Worm (Caenorhabditis elegans) whole organism, young adult: ENCODE measurements around the gene fbxo-11.2.

Source experiments
- B0019.2 ChIP-seq: fragments of 200-800 bp; sonication (Bioruptor generic); conservative IDR thresholded peaks from 2 replicates; pipeline ENCODE4 v1.3.6; 2022; ENCODE audit warnings: missing genetic modification reagents, missing genetic modification characterization, missing compliant biosample characterization
- B0035.1 ChIP-seq: sonication (generic microtip); optimal IDR thresholded peaks from 2 replicates; lab custom pipeline; 2016; ENCODE audit warnings: missing genetic modification characterization, mild to moderate bottlenecking, missing compliant biosample characterization, missing genotype, missing genetic modification reagents
- C17E4.6 ChIP-seq: fragments of 200-800 bp; sonication (Bioruptor generic); IDR thresholded peaks from 2 replicates; pipeline ENCODE4 v1.3.6; 2022; ENCODE audit warnings: missing genetic modification reagents, missing genetic modification characterization, missing compliant biosample characterization
- F37B4.10 ChIP-seq: fragments of 200-800 bp; sonication (Bioruptor generic); IDR thresholded peaks from 2 replicates; pipeline ENCODE4 v1.3.6; 2022; ENCODE audit warnings: missing genetic modification characterization, missing compliant biosample characterization
- F49E8.2 ChIP-seq: sonication (generic microtip); optimal IDR thresholded peaks from 3 replicates; lab custom pipeline; 2017; ENCODE audit warnings: missing genetic modification characterization, mild to moderate bottlenecking, missing compliant biosample characterization, antibody characterized with exemption, moderate library complexity; ENCODE audit not compliant: insufficient read depth
- F57C9.4 ChIP-seq: sonication (generic microtip); optimal IDR thresholded peaks from 2 replicates; lab custom pipeline; 2017; ENCODE audit warnings: mild to moderate bottlenecking, missing genetic modification characterization, missing compliant biosample characterization
- K11D2.4 ChIP-seq: fragments of 200-800 bp; sonication (Bioruptor generic); IDR thresholded peaks from 2 replicates; pipeline ENCODE4 v1.3.6; 2022; ENCODE audit warnings: missing genetic modification reagents, missing genetic modification characterization, missing compliant biosample characterization
- K12H6.12 ChIP-seq: fragments of 200-800 bp; sonication (Bioruptor generic); optimal IDR thresholded peaks from 2 replicates; lab custom pipeline; 2018; ENCODE audit warnings: mild to moderate bottlenecking, missing genetic modification characterization, missing compliant biosample characterization
- T07F8.4 ChIP-seq: sonication (generic microtip); optimal IDR thresholded peaks from 2 replicates; lab custom pipeline; 2016; ENCODE audit warnings: mild to moderate bottlenecking, missing genetic modification characterization, moderate library complexity, missing compliant biosample characterization
- Y53F4B.3 ChIP-seq: fragments of 200-800 bp; sonication (Bioruptor generic); IDR thresholded peaks from 2 replicates; pipeline ENCODE4 v1.3.6; 2022; ENCODE audit warnings: missing genetic modification reagents, missing genetic modification characterization, missing compliant biosample characterization
- Y53G8AR.9 ChIP-seq: fragments of 200-800 bp; sonication (Bioruptor generic); conservative IDR thresholded peaks from 2 replicates; pipeline ENCODE4 v1.3.6; 2022; ENCODE audit warnings: missing genetic modification reagents, missing genetic modification characterization, missing compliant biosample characterization
- Y67H2A.10 ChIP-seq: fragments of 200-800 bp; sonication (Bioruptor generic); conservative IDR thresholded peaks from 2 replicates; pipeline ENCODE4 v1.3.6; 2022; ENCODE audit warnings: missing genetic modification reagents, missing genetic modification characterization, missing compliant biosample characterization
- Y79H2A.3 ChIP-seq: fragments of 200-800 bp; sonication (Bioruptor generic); conservative IDR thresholded peaks from 2 replicates; pipeline ENCODE4 v1.3.6; 2022; ENCODE audit warnings: missing genetic modification reagents, missing genetic modification characterization, missing compliant biosample characterization
- aptf-3 ChIP-seq: fragments of 200-800 bp; sonication (Bioruptor generic); IDR thresholded peaks from 2 replicates; pipeline ENCODE4 v1.3.6; 2022; ENCODE audit warnings: missing genetic modification characterization, missing compliant biosample characterization
- atf-7 ChIP-seq: sonication (generic microtip); optimal IDR thresholded peaks from 2 replicates; lab custom pipeline; 2017; ENCODE audit warnings: mild to moderate bottlenecking, missing genetic modification characterization, missing compliant biosample characterization
- attf-3 ChIP-seq: fragments of 200-800 bp; sonication (Bioruptor generic); conservative IDR thresholded peaks from 2 replicates; pipeline ENCODE4 v1.3.6; 2022; ENCODE audit warnings: missing genetic modification reagents, missing genetic modification characterization, missing compliant biosample characterization
- bed-1 ChIP-seq: fragments of 200-800 bp; sonication (Bioruptor generic); IDR thresholded peaks from 2 replicates; pipeline ENCODE4 v1.3.6; 2022; ENCODE audit warnings: missing genetic modification reagents, missing genetic modification characterization, missing compliant biosample characterization
- ccch-3 ChIP-seq: fragments of 200-800 bp; sonication (Bioruptor generic); optimal IDR thresholded peaks from 2 replicates; lab custom pipeline; 2018; ENCODE audit warnings: mild to moderate bottlenecking, missing genetic modification characterization, missing compliant biosample characterization
- ceh-100 ChIP-seq: fragments of 200-800 bp; sonication (Bioruptor generic); IDR thresholded peaks from 2 replicates; pipeline ENCODE4 v1.3.6; 2022; ENCODE audit warnings: missing genetic modification reagents, missing genetic modification characterization, missing compliant biosample characterization
- ceh-27 ChIP-seq: fragments of 200-800 bp; sonication (Bioruptor generic); optimal IDR thresholded peaks from 2 replicates; lab custom pipeline; 2018; ENCODE audit warnings: mild to moderate bottlenecking, missing genetic modification characterization, moderate library complexity, missing compliant biosample characterization
- ceh-40 ChIP-seq: fragments of 200-800 bp; sonication (Bioruptor generic); IDR thresholded peaks from 2 replicates; pipeline ENCODE4 v1.3.6; 2022; ENCODE audit warnings: missing genetic modification characterization, missing compliant biosample characterization
- ceh-79 ChIP-seq: sonication (generic microtip); optimal IDR thresholded peaks from 2 replicates; lab custom pipeline; 2017; ENCODE audit warnings: mild to moderate bottlenecking, missing genetic modification characterization, missing compliant biosample characterization
- chd-7 ChIP-seq: sonication (generic microtip); optimal IDR thresholded peaks from 2 replicates; lab custom pipeline; 2016; ENCODE audit warnings: mild to moderate bottlenecking, missing genetic modification characterization, moderate library complexity, missing compliant biosample characterization
- dpl-1 ChIP-seq: fragments of 150-350 bp; optimal IDR thresholded peaks from 2 replicates; lab custom pipeline; 2014; ENCODE audit warnings: missing biosample characterization, missing genetic modification reagents, missing genetic modification characterization
- ekl-4 ChIP-seq: fragments of 200-800 bp; sonication (Bioruptor generic); IDR thresholded peaks from 2 replicates; pipeline ENCODE4 v1.3.6; 2022; ENCODE audit warnings: missing genetic modification reagents, missing genetic modification characterization, missing compliant biosample characterization
- hlh-26 ChIP-seq: fragments of 200-800 bp; sonication (Bioruptor generic); conservative IDR thresholded peaks from 2 replicates; pipeline ENCODE4 v1.3.6; 2022; ENCODE audit warnings: missing genetic modification reagents, missing genetic modification characterization, missing compliant biosample characterization
- hmg-20 ChIP-seq: fragments of 200-800 bp; sonication (Bioruptor generic); IDR thresholded peaks from 2 replicates; pipeline ENCODE4 v1.3.6; 2022; ENCODE audit warnings: missing genetic modification reagents, missing genetic modification characterization, missing compliant biosample characterization
- hsf-1 ChIP-seq: fragments of 200-800 bp; sonication (Bioruptor generic); IDR thresholded peaks from 2 replicates; pipeline ENCODE4 v1.3.6; 2022; ENCODE audit warnings: missing genetic modification reagents, missing genetic modification characterization, missing compliant biosample characterization
- lin-26 ChIP-seq: fragments of 200-800 bp; sonication (Bioruptor generic); IDR thresholded peaks from 2 replicates; pipeline ENCODE4 v1.3.6; 2022; ENCODE audit warnings: missing genetic modification reagents, missing genetic modification characterization, missing compliant biosample characterization
- lin-40 ChIP-seq: sonication (generic microtip); optimal IDR thresholded peaks from 2 replicates; lab custom pipeline; 2016; ENCODE audit warnings: missing genetic modification characterization, mild to moderate bottlenecking, missing compliant biosample characterization, missing genotype, missing genetic modification reagents
- lir-1 ChIP-seq: fragments of 200-800 bp; sonication (Bioruptor generic); conservative IDR thresholded peaks from 2 replicates; pipeline ENCODE4 v1.3.6; 2022; ENCODE audit warnings: missing genetic modification reagents, missing genetic modification characterization, missing compliant biosample characterization
- madf-10 ChIP-seq: sonication (generic microtip); optimal IDR thresholded peaks from 2 replicates; lab custom pipeline; 2016; ENCODE audit warnings: mild to moderate bottlenecking, missing genetic modification characterization, missing compliant biosample characterization
- mcd-1 ChIP-seq: fragments of 200-800 bp; sonication (Bioruptor generic); IDR thresholded peaks from 2 replicates; pipeline ENCODE4 v1.3.6; 2022; ENCODE audit warnings: missing genetic modification reagents, missing genetic modification characterization, missing compliant biosample characterization
- mel-28 ChIP-seq: sonication (generic microtip); optimal IDR thresholded peaks from 2 replicates; lab custom pipeline; 2016; ENCODE audit warnings: borderline replicate concordance, mild to moderate bottlenecking, missing genetic modification characterization, missing compliant biosample characterization
- mes-4 ChIP-seq: sonication (generic microtip); optimal IDR thresholded peaks from 2 replicates; lab custom pipeline; 2016; ENCODE audit warnings: missing genotype, missing genetic modification characterization, missing compliant biosample characterization
- nfya-2 ChIP-seq: fragments of 200-800 bp; sonication (Bioruptor generic); IDR thresholded peaks from 2 replicates; pipeline ENCODE4 v1.3.6; 2022; ENCODE audit warnings: missing genetic modification reagents, missing genetic modification characterization, missing compliant biosample characterization
- nfyb-1 ChIP-seq: fragments of 200-800 bp; sonication (Bioruptor generic); IDR thresholded peaks from 2 replicates; pipeline ENCODE4 v1.3.6; 2022; ENCODE audit warnings: missing genetic modification reagents, missing genetic modification characterization, missing compliant biosample characterization
- nhr-27 ChIP-seq: fragments of 200-800 bp; sonication (Bioruptor generic); optimal IDR thresholded peaks from 2 replicates; lab custom pipeline; 2018; ENCODE audit warnings: mild to moderate bottlenecking, missing genetic modification characterization, moderate library complexity, missing compliant biosample characterization
- nhr-90 ChIP-seq: sonication (generic microtip); optimal IDR thresholded peaks from 2 replicates; lab custom pipeline; 2016; ENCODE audit warnings: missing genotype, mild to moderate bottlenecking, missing genetic modification characterization, missing compliant biosample characterization
- pbrm-1 ChIP-seq: fragments of 200-800 bp; sonication (Bioruptor generic); IDR thresholded peaks from 2 replicates; pipeline ENCODE4 v1.3.6; 2022; ENCODE audit warnings: missing genetic modification reagents, missing genetic modification characterization, missing compliant biosample characterization
- sdz-38 ChIP-seq: sonication (generic microtip); optimal IDR thresholded peaks from 2 replicates; lab custom pipeline; 2016; ENCODE audit warnings: missing genotype, missing genetic modification characterization, missing compliant biosample characterization
- tbp1 ChIP-seq: fragments of 200-800 bp; sonication (Bioruptor generic); optimal IDR thresholded peaks from 2 replicates; lab custom pipeline; 2018; ENCODE audit warnings: mild to moderate bottlenecking, missing genetic modification characterization, missing compliant biosample characterization
- tbx-9 ChIP-seq: sonication (generic microtip); optimal IDR thresholded peaks from 2 replicates; lab custom pipeline; 2016; ENCODE audit warnings: borderline replicate concordance, missing genetic modification characterization, inconsistent platforms, missing compliant biosample characterization
- tlf-1 ChIP-seq: fragments of 200-800 bp; sonication (Bioruptor generic); optimal IDR thresholded peaks from 2 replicates; lab custom pipeline; 2018; ENCODE audit warnings: mild to moderate bottlenecking, missing genetic modification characterization, missing compliant biosample characterization
- unc-62 ChIP-seq: fragments of 150-350 bp; optimal IDR thresholded peaks from 2 replicates; lab custom pipeline; 2014; ENCODE audit warnings: missing biosample characterization, missing genetic modification reagents, missing genetic modification characterization
- zfh-2 ChIP-seq: fragments of 200-800 bp; sonication (Bioruptor generic); conservative IDR thresholded peaks from 2 replicates; pipeline ENCODE4 v1.3.6; 2022; ENCODE audit warnings: missing genetic modification reagents, missing genetic modification characterization, missing compliant biosample characterization
- zim-3 ChIP-seq: sonication (generic microtip); optimal IDR thresholded peaks from 2 replicates; lab custom pipeline; 2017; ENCODE audit warnings: mild to moderate bottlenecking, missing genetic modification characterization, moderate library complexity, missing compliant biosample characterization
- ztf-3 ChIP-seq: fragments of 200-800 bp; sonication (Bioruptor generic); optimal IDR thresholded peaks from 2 replicates; lab custom pipeline; 2018; ENCODE audit warnings: mild to moderate bottlenecking, missing genetic modification characterization, missing compliant biosample characterization
- ztf-6 ChIP-seq: fragments of 200-800 bp; sonication (Bioruptor generic); IDR thresholded peaks from 2 replicates; pipeline ENCODE4 v1.3.6; 2022; ENCODE audit warnings: missing genetic modification reagents, missing genetic modification characterization, missing compliant biosample characterization

Gene fbxo-11.2

ce11 chrIII:1080536-1080935 lies 27.5 kb upstream of the fbxo-11.2 start, which contains the start of the genes rab-18 and kbp-4 (continued):
- no peak for TF ChIP-seq sdz-38
- TF ChIP-seq ceh-40 (GFP tag; lab: Robert Waterston, UW), result no peak
- peak; percentile 63 for TF ChIP-seq atf-7 (tag; lab: Kevin White, UChicago)
- no peak for TF ChIP-seq zim-3 (tag; lab: Kevin White, UChicago)
- TF ChIP-seq B0019.2, result peak; percentile 81
- no peak for TF ChIP-seq F57C9.4
- TF ChIP-seq unc-62 (GFP tag; lab: Kevin White, UChicago), result no peak
- TF ChIP-seq nfya-2, result no peak
- TF ChIP-seq nhr-90, result peak; percentile 13
- peak; percentile 63 for TF ChIP-seq madf-10 (tag; lab: Kevin White, UChicago)
- TF ChIP-seq ekl-4 (GFP tag; lab: Robert Waterston, UW), result peak; percentile 94
- TF ChIP-seq hsf-1 (GFP tag; lab: Robert Waterston, UW), result peak; percentile 74
- peak; percentile 67 for TF ChIP-seq attf-3 (GFP tag; lab: Robert Waterston, UW)
- TF ChIP-seq dpl-1, result peak; percentile 94
- TF ChIP-seq bed-1 (GFP tag; lab: Robert Waterston, UW), result no peak
- no peak for TF ChIP-seq B0035.1
- peak; percentile 93 for TF ChIP-seq tlf-1 (GFP tag; lab: Kevin White, UChicago)
- peak; percentile 78; the same call in 1 of the 2 replicates for TF ChIP-seq Y53G8AR.9 (GFP tag; lab: Robert Waterston, UW)
- no peak for TF ChIP-seq mes-4 (tag; lab: Kevin White, UChicago)
- TF ChIP-seq lin-26 (GFP tag; lab: Robert Waterston, UW), result no peak
- TF ChIP-seq pbrm-1 (GFP tag; lab: Robert Waterston, UW), result peak; percentile 91
- no peak for TF ChIP-seq F37B4.10
- peak; percentile 63 for TF ChIP-seq zfh-2
- TF ChIP-seq hlh-26, result no peak
- peak; percentile 89 for TF ChIP-seq lin-40 (tag; lab: Kevin White, UChicago)
- TF ChIP-seq Y67H2A.10 (GFP tag; lab: Robert Waterston, UW), result peak; percentile 93
- TF ChIP-seq nhr-27 (tag; lab: Kevin White, UChicago), result no peak
- TF ChIP-seq ccch-3 (GFP tag; lab: Kevin White, UChicago), result no peak
- TF ChIP-seq lir-1 (GFP tag; lab: Robert Waterston, UW), result peak; percentile 87
- peak; percentile 85 for TF ChIP-seq ceh-27 (GFP tag; lab: Kevin White, UChicago)
- peak; percentile 74 for TF ChIP-seq tbp1 (GFP tag; lab: Kevin White, UChicago)
- peak; percentile 65 for TF ChIP-seq ceh-100 (GFP tag; lab: Robert Waterston, UW)
- peak; percentile 85 for TF ChIP-seq F49E8.2
- no peak for TF ChIP-seq tbx-9 (tag; lab: Kevin White, UChicago)
- peak; percentile 85; the same call in 1 of the 2 replicates for TF ChIP-seq C17E4.6 (GFP tag; lab: Robert Waterston, UW)
- TF ChIP-seq nfyb-1 (GFP tag; lab: Robert Waterston, UW), result peak; percentile 88
- 0 out of 2 replicates have a peak, but pooled peaks have one; percentile 38 for TF ChIP-seq Y53F4B.3 (GFP tag; lab: Robert Waterston, UW)
- TF ChIP-seq K11D2.4 (GFP tag; lab: Robert Waterston, UW), result peak; percentile 87
- TF ChIP-seq T07F8.4, result no peak
- TF ChIP-seq ztf-3 (GFP tag; lab: Kevin White, UChicago), result no peak
- TF ChIP-seq aptf-3 (GFP tag; lab: Robert Waterston, UW), result no peak
- peak; percentile 58; the same call in 1 of the 2 replicates for TF ChIP-seq Y79H2A.3 (GFP tag; lab: Robert Waterston, UW)
- peak; percentile 51 for TF ChIP-seq K12H6.12 (tag; lab: Kevin White, UChicago)
- peak; percentile 99 for TF ChIP-seq mcd-1
- TF ChIP-seq chd-7 (tag; lab: Kevin White, UChicago), result no peak
- no peak for TF ChIP-seq hmg-20
- TF ChIP-seq ceh-79 (tag; lab: Kevin White, UChicago), result no peak
- TF ChIP-seq mel-28 (tag; lab: Kevin White, UChicago), result no peak
- 0 out of 2 replicates have a peak, but pooled peaks have one; percentile 48 for TF ChIP-seq ztf-6
